5 worm cellular contexts compared by ENCODE assay signal in genomic region chrIV:5744114-5744513, ce11.
A peak's percentile ranks its signal among the peaks of the same experiment; 100 is the strongest.
TF ChIP-seq lines count a peak whose summit lies in the region.

C45E5.1 (plus strand) TSS chrIV:5744403.

TF ChIP-seq in whole organism, L2 larva, 48 proteins besides CTCF, POLR2A, EP300 and RAD21:
- TF ChIP-seq ceh-82 (tag; optimal IDR thresholded peaks at IDR 0.05; lab: Kevin White, UChicago), result no peak
- peak; percentile 66 for TF ChIP-seq sma-9 (GFP tag; optimal IDR thresholded peaks at IDR 0.05; lab: Kevin White, UChicago)
- no peak for TF ChIP-seq sma-9 (tag; optimal IDR thresholded peaks at IDR 0.05; lab: Kevin White, UChicago)
- peak; percentile 48 for TF ChIP-seq fos-1 (tag; optimal IDR thresholded peaks at IDR 0.05; lab: Kevin White, UChicago)
- TF ChIP-seq ceh-16 (tag; optimal IDR thresholded peaks at IDR 0.05; lab: Kevin White, UChicago), result no peak

TF ChIP-seq in whole organism, L3 larva, 47 proteins besides CTCF, POLR2A, EP300 and RAD21:
- TF ChIP-seq pqm-1 (tag; optimal IDR thresholded peaks at IDR 0.05; lab: Kevin White, UChicago) (peak; percentile 47), egl-27 (tag; optimal IDR thresholded peaks at IDR 0.05; lab: Kevin White, UChicago) (no peak), elt-2 (tag; optimal IDR thresholded peaks at IDR 0.05; lab: Kevin White, UChicago) (peak; percentile 49), snpc-4 (tag; optimal IDR thresholded peaks at IDR 0.05; lab: Kevin White, UChicago) (no peak), nhr-12 (tag; optimal IDR thresholded peaks at IDR 0.05; lab: Kevin White, UChicago) (no peak)
TF ChIP-seq in whole organism, L3 larva: peak in this region for 2.

TF ChIP-seq in whole organism, L4 larva, 104 proteins besides CTCF, POLR2A, EP300 and RAD21 (continues in another document):
- TF ChIP-seq Y75B8A.6 (GFP tag; IDR thresholded peaks at IDR 0.05; lab: Robert Waterston, UW) (no peak), lin-13 (GFP tag; optimal IDR thresholded peaks at IDR 0.05; lab: Kevin White, UChicago) (no peak), nhr-48 (tag; optimal IDR thresholded peaks at IDR 0.05; lab: Kevin White, UChicago) (no peak), pqm-1 (tag; optimal IDR thresholded peaks at IDR 0.05; lab: Kevin White, UChicago) (peak; percentile 2), dmd-6 (GFP tag; IDR thresholded peaks at IDR 0.05; lab: Robert Waterston, UW) (peak; percentile 40; the same call in 1 of the 2 replicates), nhr-28 (tag; optimal IDR thresholded peaks at IDR 0.05; lab: Kevin White, UChicago) (peak; percentile 67), daf-16 (GFP tag; optimal IDR thresholded peaks at IDR 0.05; lab: Kevin White, UChicago) (no peak), daf-16 (tag; optimal IDR thresholded peaks at IDR 0.05; lab: Kevin White, UChicago) (peak; percentile 56), ceh-82 (tag; optimal IDR thresholded peaks at IDR 0.05; lab: Kevin White, UChicago) (no peak), set-16 (GFP tag; IDR thresholded peaks at IDR 0.05; lab: Robert Waterston, UW) (no peak), F10B5.3 (tag; optimal IDR thresholded peaks at IDR 0.05; lab: Kevin White, UChicago) (no peak), ztf-11 (tag; optimal IDR thresholded peaks at IDR 0.05; lab: Kevin White, UChicago) (no peak), tra-1 (GFP tag; IDR thresholded peaks at IDR 0.05; lab: Robert Waterston, UW) (no peak), ceh-44 (GFP tag; IDR thresholded peaks at IDR 0.05; lab: Robert Waterston, UW) (no peak), skn-1 (tag; optimal IDR thresholded peaks at IDR 0.05; lab: Kevin White, UChicago) (no peak), T20F7.1 (GFP tag; optimal IDR thresholded peaks at IDR 0.05; lab: Kevin White, UChicago) (no peak), zfp-3 (GFP tag; conservative IDR thresholded peaks at IDR 0.05; lab: Robert Waterston, UW) (no peak), nhr-111 (GFP tag; optimal IDR thresholded peaks at IDR 0.05; lab: Kevin White, UChicago) (no peak), lin-38 (GFP tag; IDR thresholded peaks at IDR 0.05; lab: Robert Waterston, UW) (no peak), ceh-20 (GFP tag; IDR thresholded peaks at IDR 0.05; lab: Robert Waterston, UW) (no peak), lin-29 (GFP tag; IDR thresholded peaks at IDR 0.05; lab: Robert Waterston, UW) (no peak), daf-19 (GFP tag; conservative IDR thresholded peaks at IDR 0.05; lab: Robert Waterston, UW) (no peak), ZK546.5 (tag; optimal IDR thresholded peaks at IDR 0.05; lab: Kevin White, UChicago) (no peak), hlh-11 (tag; optimal IDR thresholded peaks at IDR 0.05; lab: Kevin White, UChicago) (no peak), Y5F2A.4 (GFP tag; optimal IDR thresholded peaks at IDR 0.05; lab: Kevin White, UChicago) (no peak), ces-1 (GFP tag; optimal IDR thresholded peaks at IDR 0.05; lab: Kevin White, UChicago) (no peak), nhr-41 (GFP tag; IDR thresholded peaks at IDR 0.05; lab: Robert Waterston, UW) (no peak), zfp-2 (tag; optimal IDR thresholded peaks at IDR 0.05; lab: Kevin White, UChicago) (no peak), F49E8.2 (tag; optimal IDR thresholded peaks at IDR 0.05; lab: Kevin White, UChicago; ENCODE audit: borderline replicate concordance) (no peak)

TF ChIP-seq in whole organism, late embryonic, 69 proteins besides CTCF, POLR2A, EP300 and RAD21:
- TF ChIP-seq elt-2 (tag; optimal IDR thresholded peaks at IDR 0.05; lab: Kevin White, UChicago) (peak; percentile 14), tbx-2 (tag; optimal IDR thresholded peaks at IDR 0.05; lab: Kevin White, UChicago) (no peak)

TF ChIP-seq in whole organism, young adult, 124 proteins besides CTCF, POLR2A, EP300 and RAD21:
- TF ChIP-seq lir-1 (GFP tag; conservative IDR thresholded peaks at IDR 0.05; lab: Robert Waterston, UW) (no peak), nhr-80 (tag; optimal IDR thresholded peaks at IDR 0.05; lab: Kevin White, UChicago) (peak; percentile 12)
